Fruit fly (Drosophila melanogaster) whole organism, embryonic: ENCODE measurements around the gene Rab23.

Experiments used
- Asciz ChIP-seq: fragments of 200-800 bp; sonication (Bioruptor generic); optimal IDR thresholded peaks from 2 replicates; lab custom pipeline; 2017; ENCODE audit warnings: missing biosample characterization, mild to moderate bottlenecking, missing genetic modification characterization, missing genetic modification reagents
- CG10209 ChIP-seq: fragments of 200-800 bp; sonication (Bioruptor generic); optimal IDR thresholded peaks from 3 replicates; lab custom pipeline; 2017; ENCODE audit warnings: missing biosample characterization, mild to moderate bottlenecking, missing genetic modification characterization, missing genetic modification reagents
- CG10431 ChIP-seq: fragments of 200-800 bp; sonication (Bioruptor generic); optimal IDR thresholded peaks from 3 replicates; lab custom pipeline; 2018; ENCODE audit warnings: missing biosample characterization, mild to moderate bottlenecking, missing genetic modification characterization
- CG10654 ChIP-seq: fragments of 200-800 bp; sonication (Bioruptor generic); optimal IDR thresholded peaks from 2 replicates; lab custom pipeline; 2016; ENCODE audit warnings: missing biosample characterization, missing genetic modification characterization
- CG15696 ChIP-seq: fragments of 200-800 bp; sonication (Bioruptor generic); optimal IDR thresholded peaks from 2 replicates; lab custom pipeline; 2019; ENCODE audit warnings: missing biosample characterization, mild to moderate bottlenecking, missing genetic modification characterization, moderate library complexity
- CG30020 ChIP-seq: fragments of 200-800 bp; optimal IDR thresholded peaks from 2 replicates; lab custom pipeline; 2019; ENCODE audit warnings: missing biosample characterization, mild to moderate bottlenecking, missing genetic modification characterization, moderate library complexity
- CG30431 ChIP-seq: fragments of 200-800 bp; sonication (Bioruptor generic); optimal IDR thresholded peaks from 2 replicates; lab custom pipeline; 2017; ENCODE audit warnings: missing biosample characterization, missing genetic modification characterization
- CG31388 ChIP-seq: fragments of 200-800 bp; sonication (Bioruptor generic); optimal IDR thresholded peaks from 2 replicates; lab custom pipeline; 2016; ENCODE audit warnings: missing biosample characterization, missing genetic modification characterization
- CG4404 ChIP-seq: fragments of 200-800 bp; sonication (Bioruptor generic); IDR thresholded peaks from 2 replicates; pipeline ENCODE4 v1.3.6; 2022; ENCODE audit warnings: missing biosample characterization, missing genetic modification characterization
- CG6175 ChIP-seq: fragments of 200-800 bp; sonication (Bioruptor generic); IDR thresholded peaks from 3 replicates; pipeline ENCODE4 v1.3.6; 2022; ENCODE audit warnings: missing biosample characterization, missing genetic modification characterization
- CG6683 ChIP-seq: fragments of 200-800 bp; sonication (Bioruptor generic); optimal IDR thresholded peaks from 2 replicates; lab custom pipeline; 2017; ENCODE audit warnings: missing biosample characterization, mild to moderate bottlenecking, missing genetic modification characterization, missing genetic modification reagents
- CG6689 ChIP-seq: fragments of 200-800 bp; sonication (Bioruptor generic); IDR thresholded peaks from 2 replicates; pipeline ENCODE4 v1.3.6; 2022; ENCODE audit warnings: missing biosample characterization, missing genetic modification characterization
- CG7745 ChIP-seq: fragments of 200-800 bp; sonication (Bioruptor generic); optimal IDR thresholded peaks from 2 replicates; lab custom pipeline; 2018; ENCODE audit warnings: missing biosample characterization, mild to moderate bottlenecking, missing genetic modification characterization, moderate library complexity
- CG7839 ChIP-seq: fragments of 200-800 bp; sonication (Bioruptor generic); optimal IDR thresholded peaks from 3 replicates; lab custom pipeline; 2018; ENCODE audit warnings: missing biosample characterization, mild to moderate bottlenecking, missing genetic modification characterization, moderate library complexity
- CG8089 ChIP-seq: fragments of 200-800 bp; sonication (Bioruptor generic); optimal IDR thresholded peaks from 3 replicates; lab custom pipeline; 2016; ENCODE audit warnings: missing biosample characterization, missing genetic modification characterization
- CG8281 ChIP-seq: fragments of 200-800 bp; sonication (Bioruptor generic); optimal IDR thresholded peaks from 2 replicates; lab custom pipeline; 2018; ENCODE audit warnings: missing biosample characterization, mild to moderate bottlenecking, missing genetic modification characterization, moderate library complexity
- Fer1 ChIP-seq: fragments of 200-800 bp; sonication (Bioruptor generic); optimal IDR thresholded peaks from 2 replicates; lab custom pipeline; 2017; ENCODE audit warnings: missing biosample characterization, mild to moderate bottlenecking, missing genetic modification characterization
- HLH3B ChIP-seq: fragments of 200-800 bp; sonication (Bioruptor generic); IDR thresholded peaks from 2 replicates; pipeline ENCODE4 v1.3.6; 2022; ENCODE audit warnings: missing biosample characterization, missing genetic modification characterization
- Hr39 ChIP-seq: fragments of >200 bp; optimal IDR thresholded peaks from 2 replicates; lab custom pipeline; 2017
- Hr51 ChIP-seq, 2 experiments: fragments of 200-800 bp; sonication (Bioruptor generic); optimal IDR thresholded peaks; 2 replicates in 1 of 2; 3 replicates in 1 of 2; lab custom pipeline; 2016 to 2018; ENCODE audit warnings: missing biosample characterization in 2 of 2, missing genetic modification characterization in 2 of 2, mild to moderate bottlenecking in 1 of 2, moderate library complexity in 1 of 2
- Kr ChIP-seq: fragments of 200-800 bp; sonication (Bioruptor generic); optimal IDR thresholded peaks from 2 replicates; lab custom pipeline; 2017; ENCODE audit warnings: missing biosample characterization, mild to moderate bottlenecking, missing genetic modification characterization
- NFAT ChIP-seq: fragments of 200-800 bp; sonication (Bioruptor generic); IDR thresholded peaks from 2 replicates; pipeline ENCODE4 v1.3.6; 2022; ENCODE audit warnings: missing biosample characterization, missing genetic modification characterization
- NfI ChIP-seq: fragments of 200-800 bp; sonication (Bioruptor generic); optimal IDR thresholded peaks from 3 replicates; lab custom pipeline; 2018; ENCODE audit warnings: missing biosample characterization, mild to moderate bottlenecking, missing genetic modification characterization, moderate library complexity
- Rfx ChIP-seq: fragments of 200-800 bp; sonication (Bioruptor generic); IDR thresholded peaks from 2 replicates; pipeline ENCODE4 v1.3.6; 2022; ENCODE audit warnings: missing biosample characterization, missing genetic modification characterization
- Sry-δ ChIP-seq: fragments of 200-800 bp; sonication (Bioruptor generic); optimal IDR thresholded peaks from 2 replicates; lab custom pipeline; 2016; ENCODE audit warnings: missing biosample characterization, missing genetic modification characterization
- Stat92E ChIP-seq, 3 experiments: fragments of >200 bp in 2 of 3; fragments of 200-800 bp in 1 of 3; sonication (Bioruptor generic) in 1 of 3; optimal IDR thresholded peaks; 2 replicates each; lab custom pipeline; 2017 to 2019; ENCODE audit warnings: missing biosample characterization in 3 of 3, missing genetic modification characterization in 3 of 3, mild to moderate bottlenecking in 1 of 3, moderate library complexity in 1 of 3
- amos ChIP-seq: fragments of 200-800 bp; sonication (Bioruptor generic); IDR thresholded peaks from 2 replicates; pipeline ENCODE4 v1.3.6; 2022; ENCODE audit warnings: missing biosample characterization, missing genetic modification characterization; ENCODE audit not compliant: partially characterized antibody
- ara ChIP-seq: fragments of 200-800 bp; sonication (Bioruptor generic); IDR thresholded peaks from 2 replicates; pipeline ENCODE4 v1.3.6; 2022; ENCODE audit warnings: missing biosample characterization, missing genetic modification characterization
- bcd ChIP-seq: fragments of 200-800 bp; sonication (Bioruptor generic); optimal IDR thresholded peaks from 2 replicates; lab custom pipeline; 2017; ENCODE audit warnings: missing biosample characterization, mild to moderate bottlenecking, missing genetic modification characterization
- cas ChIP-seq: fragments of 200-800 bp; sonication (Bioruptor generic); IDR thresholded peaks from 2 replicates; pipeline ENCODE4 v1.3.6; 2022; ENCODE audit warnings: missing biosample characterization, missing genetic modification characterization
- chinmo ChIP-seq: fragments of 200-800 bp; sonication (Bioruptor generic); IDR thresholded peaks from 4 replicates; pipeline ENCODE4 v1.3.6; 2022; ENCODE audit warnings: missing biosample characterization, missing genetic modification characterization; ENCODE audit not compliant: partially characterized antibody
- danr ChIP-seq: fragments of 200-800 bp; sonication (Bioruptor generic); IDR thresholded peaks from 2 replicates; pipeline ENCODE4 v1.3.6; 2022; ENCODE audit warnings: missing biosample characterization, missing genetic modification characterization
- dimm ChIP-seq: fragments of 200-800 bp; sonication (Bioruptor generic); IDR thresholded peaks from 2 replicates; pipeline ENCODE4 v1.3.6; 2022; ENCODE audit warnings: missing biosample characterization, missing genetic modification characterization
- grn ChIP-seq: fragments of 200-800 bp; sonication (Bioruptor generic); optimal IDR thresholded peaks from 3 replicates; lab custom pipeline; 2017; ENCODE audit warnings: missing biosample characterization, missing genetic modification characterization
- h ChIP-seq: fragments of >200 bp; optimal IDR thresholded peaks from 2 replicates; lab custom pipeline; 2017
- ind ChIP-seq: fragments of 200-800 bp; sonication (Bioruptor generic); optimal IDR thresholded peaks from 3 replicates; lab custom pipeline; 2016; ENCODE audit warnings: missing biosample characterization, missing genetic modification characterization
- inv ChIP-seq: fragments of 200-800 bp; sonication (Bioruptor generic); IDR thresholded peaks from 2 replicates; pipeline ENCODE4 v1.3.6; 2022; ENCODE audit warnings: missing biosample characterization, missing genetic modification characterization; ENCODE audit not compliant: partially characterized antibody
- ken ChIP-seq: fragments of 200-800 bp; sonication (Bioruptor generic); IDR thresholded peaks from 3 replicates; pipeline ENCODE4 v1.3.6; 2022; ENCODE audit warnings: missing biosample characterization, missing genetic modification characterization
- lola ChIP-seq, 3 experiments: fragments of >200 bp in 2 of 3; fragments of 200-800 bp in 1 of 3; sonication (Bioruptor generic) in 1 of 3; optimal IDR thresholded peaks; 2 replicates each; lab custom pipeline; 2017 to 2019; ENCODE audit warnings: missing biosample characterization in 3 of 3, missing genetic modification characterization in 3 of 3, mild to moderate bottlenecking in 1 of 3, moderate library complexity in 1 of 3
- luna ChIP-seq: fragments of 200-800 bp; sonication (Bioruptor generic); optimal IDR thresholded peaks from 2 replicates; lab custom pipeline; 2016; ENCODE audit warnings: missing biosample characterization, missing genetic modification characterization
- org-1 ChIP-seq: fragments of 200-800 bp; sonication (Bioruptor generic); optimal IDR thresholded peaks from 2 replicates; lab custom pipeline; 2017; ENCODE audit warnings: missing biosample characterization, missing genetic modification characterization
- pnt ChIP-seq: fragments of 200-800 bp; sonication (Bioruptor generic); optimal IDR thresholded peaks from 3 replicates; lab custom pipeline; 2016; ENCODE audit warnings: missing biosample characterization, missing genetic modification characterization
- rib ChIP-seq: fragments of 200-800 bp; sonication (Bioruptor generic); IDR thresholded peaks from 2 replicates; pipeline ENCODE4 v1.3.6; 2022; ENCODE audit warnings: missing biosample characterization, missing genetic modification characterization
- scrt ChIP-seq: fragments of 200-800 bp; sonication (Bioruptor generic); optimal IDR thresholded peaks from 2 replicates; lab custom pipeline; 2018; ENCODE audit warnings: missing biosample characterization, mild to moderate bottlenecking, missing genetic modification characterization, moderate library complexity
- sens-2 ChIP-seq: fragments of 200-800 bp; sonication (Bioruptor generic); IDR thresholded peaks from 2 replicates; pipeline ENCODE4 v1.3.6; 2022; ENCODE audit warnings: missing biosample characterization, missing genetic modification characterization
- sqz ChIP-seq: fragments of 200-800 bp; sonication (Bioruptor generic); optimal IDR thresholded peaks from 3 replicates; lab custom pipeline; 2018; ENCODE audit warnings: missing biosample characterization, mild to moderate bottlenecking, missing genetic modification characterization
- toy ChIP-seq: fragments of 200-800 bp; sonication (Bioruptor generic); IDR thresholded peaks from 2 replicates; pipeline ENCODE4 v1.3.6; 2022; ENCODE audit warnings: missing biosample characterization, missing genetic modification characterization
- vvl ChIP-seq: fragments of 200-800 bp; sonication (Bioruptor generic); IDR thresholded peaks from 2 replicates; pipeline ENCODE4 v1.3.6; 2022; ENCODE audit warnings: missing biosample characterization, missing genetic modification characterization
- wek ChIP-seq: fragments of 200-800 bp; sonication (Bioruptor generic); optimal IDR thresholded peaks from 3 replicates; lab custom pipeline; 2018; ENCODE audit warnings: missing biosample characterization, mild to moderate bottlenecking, missing genetic modification characterization, moderate library complexity

Gene Rab23

DNA sequence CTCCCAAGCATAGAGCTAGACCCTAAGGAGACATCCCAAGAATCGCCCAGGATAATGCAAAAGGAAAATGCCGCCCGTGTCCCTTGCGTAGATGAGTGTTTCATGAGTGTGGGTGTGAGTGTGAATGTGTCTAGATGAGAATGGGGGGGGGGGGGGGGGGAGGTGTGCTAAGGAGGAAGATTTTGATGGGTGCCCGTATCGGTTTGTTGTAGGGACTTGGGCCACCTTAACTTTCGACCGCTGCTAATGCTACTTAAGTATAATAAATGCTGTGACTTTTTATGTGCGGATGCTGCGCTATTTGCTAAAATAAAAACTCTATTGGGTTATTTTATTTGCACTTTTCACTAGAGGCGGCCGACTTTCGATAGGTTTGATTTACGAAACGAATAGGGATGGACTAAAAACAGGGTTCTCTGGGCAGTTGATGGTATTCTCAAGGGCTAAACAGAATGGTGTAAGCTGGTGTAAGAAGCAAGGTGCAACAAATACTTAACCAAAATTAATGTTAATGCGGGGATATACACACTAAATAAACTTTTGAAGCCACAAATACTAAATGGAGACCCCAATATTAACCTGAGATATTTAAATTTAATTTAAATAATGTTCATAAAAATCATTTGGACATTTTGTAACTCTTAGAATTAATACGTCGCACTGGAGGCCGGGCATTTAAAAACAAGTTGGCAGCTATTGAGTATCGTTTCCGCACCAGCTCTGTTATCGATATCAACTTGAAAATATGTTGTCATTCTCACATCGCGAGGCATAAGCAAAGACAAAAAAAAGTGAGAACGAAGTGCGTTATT, 16.1 kb downstream of the Rab23 start, which contains the start of the genes Xe7 and Atg17 (continued):
- TF ChIP-seq inv (peak; percentile 49; the same call in 1 of the 2 replicates), Rfx (GFP tag; lab: Robert Waterston, UW) (peak; percentile 94), scrt (GFP tag; lab: Kevin White, UChicago) (peak; percentile 69), danr (GFP tag; lab: Robert Waterston, UW) (peak; percentile 83), grn (no peak), CG6175 (GFP tag; lab: Robert Waterston, UW) (peak; percentile 85; the same call in 2 of the 3 replicates), CG8089 (GFP tag; lab: Kevin White, UChicago) (peak; percentile 84), vvl (GFP tag; lab: Robert Waterston, UW) (peak; percentile 83), ken (peak; percentile 92), lola (GFP tag; optimal IDR thresholded peaks at IDR 0.05; lab: Kevin White, UChicago) (peak in 1 of 3 experiments; percentile 89), Stat92E (GFP tag; optimal IDR thresholded peaks at IDR 0.05; lab: Kevin White, UChicago) (no peak), CG10431 (GFP tag; lab: Kevin White, UChicago) (peak; percentile 18), CG4404 (GFP tag; lab: Robert Waterston, UW) (peak; percentile 96), rib (GFP tag; lab: Robert Waterston, UW) (peak; percentile 76; the same call in 1 of the 2 replicates), CG30431 (GFP tag; lab: Kevin White, UChicago) (peak; percentile 86), amos (GFP tag; lab: Robert Waterston, UW) (peak; percentile 59), ara (GFP tag; lab: Robert Waterston, UW) (peak; percentile 77), ind (GFP tag; lab: Kevin White, UChicago) (peak; percentile 96), Sry-δ (GFP tag; lab: Kevin White, UChicago) (peak; percentile 93), Hr51 (GFP tag; optimal IDR thresholded peaks at IDR 0.05; lab: Kevin White, UChicago) (peak; percentile 89 to 90), pnt (GFP tag; lab: Kevin White, UChicago) (peak; percentile 85), luna (GFP tag; lab: Kevin White, UChicago) (peak; percentile 74), bcd (GFP tag; lab: Kevin White, UChicago) (peak; percentile 90), Kr (GFP tag; lab: Kevin White, UChicago) (no peak), Fer1 (peak; percentile 83), CG6683 (GFP tag; lab: Kevin White, UChicago) (peak; percentile 56), sens-2 (GFP tag; lab: Robert Waterston, UW) (peak; percentile 69; the same call in 1 of the 2 replicates), CG6689 (GFP tag; lab: Robert Waterston, UW) (peak; percentile 98), Hr39 (lab: Kevin White, UChicago) (peak; percentile 32), NfI (GFP tag; lab: Kevin White, UChicago) (peak; percentile 95), CG15696 (peak; percentile 94), wek (peak; percentile 70), dimm (GFP tag; lab: Robert Waterston, UW) (peak; percentile 54), cas (peak; percentile 66; the same call in 1 of the 2 replicates), CG31388 (GFP tag; lab: Kevin White, UChicago) (peak; percentile 86), toy (GFP tag; lab: Robert Waterston, UW) (peak; percentile 80), CG30020 (peak; percentile 89), HLH3B (GFP tag; lab: Robert Waterston, UW) (peak; percentile 84), CG8281 (tag; lab: Kevin White, UChicago) (peak; percentile 79), CG7745 (tag; lab: Kevin White, UChicago) (no peak), CG10209 (GFP tag; lab: Kevin White, UChicago) (peak; percentile 92), NFAT (GFP tag; lab: Robert Waterston, UW) (peak; percentile 93), Asciz (GFP tag; lab: Kevin White, UChicago) (peak; percentile 24), h (no peak), sqz (GFP tag; lab: Kevin White, UChicago) (peak; percentile 87), CG7839 (tag; lab: Kevin White, UChicago) (peak; percentile 94), chinmo (GFP tag; lab: Robert Waterston, UW) (no peak), org-1 (GFP tag; lab: Kevin White, UChicago) (peak; percentile 72), CG10654 (GFP tag; lab: Kevin White, UChicago) (peak; percentile 91)
